Fruit fly (Drosophila melanogaster): ENCODE results near the gene Ir85a.

Ir85a gene

DNA sequence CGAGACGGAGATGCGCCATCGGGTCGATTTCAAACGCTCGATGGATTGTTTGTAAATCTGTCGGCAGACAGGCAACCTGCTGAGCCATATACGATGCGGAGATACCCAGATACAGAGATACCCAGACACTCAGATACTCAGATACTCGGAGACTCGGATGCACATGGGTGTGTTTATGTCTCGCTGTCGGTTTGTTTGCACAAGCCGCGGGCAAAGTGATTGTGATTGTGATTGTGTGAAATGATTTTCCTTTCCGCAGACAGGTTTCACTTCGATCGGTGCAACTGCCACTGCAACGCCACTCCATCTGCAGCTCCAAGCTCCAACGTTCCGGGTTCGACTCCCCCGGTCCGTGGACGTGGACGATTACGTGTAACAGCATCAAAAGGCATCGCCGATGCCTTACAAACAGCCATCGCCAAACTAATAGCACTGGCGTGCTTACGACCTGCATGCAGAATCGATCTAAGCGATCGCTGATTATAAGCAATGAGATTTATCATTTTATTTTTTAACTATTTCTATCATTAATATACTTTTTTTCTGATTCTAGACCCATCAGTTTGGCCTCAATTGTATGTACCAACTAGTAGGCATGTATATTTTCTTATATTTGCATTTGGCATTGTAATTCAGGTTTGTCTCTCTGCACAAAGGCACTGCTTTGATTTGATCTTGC, 5.6 kb upstream of the Ir85a start:
- no peak for TF ChIP-seq CTCF (optimal IDR thresholded peaks at IDR 0.05)
- TF ChIP-seq CG8478 (optimal IDR thresholded peaks at IDR 0.05): no peak

DNA sequence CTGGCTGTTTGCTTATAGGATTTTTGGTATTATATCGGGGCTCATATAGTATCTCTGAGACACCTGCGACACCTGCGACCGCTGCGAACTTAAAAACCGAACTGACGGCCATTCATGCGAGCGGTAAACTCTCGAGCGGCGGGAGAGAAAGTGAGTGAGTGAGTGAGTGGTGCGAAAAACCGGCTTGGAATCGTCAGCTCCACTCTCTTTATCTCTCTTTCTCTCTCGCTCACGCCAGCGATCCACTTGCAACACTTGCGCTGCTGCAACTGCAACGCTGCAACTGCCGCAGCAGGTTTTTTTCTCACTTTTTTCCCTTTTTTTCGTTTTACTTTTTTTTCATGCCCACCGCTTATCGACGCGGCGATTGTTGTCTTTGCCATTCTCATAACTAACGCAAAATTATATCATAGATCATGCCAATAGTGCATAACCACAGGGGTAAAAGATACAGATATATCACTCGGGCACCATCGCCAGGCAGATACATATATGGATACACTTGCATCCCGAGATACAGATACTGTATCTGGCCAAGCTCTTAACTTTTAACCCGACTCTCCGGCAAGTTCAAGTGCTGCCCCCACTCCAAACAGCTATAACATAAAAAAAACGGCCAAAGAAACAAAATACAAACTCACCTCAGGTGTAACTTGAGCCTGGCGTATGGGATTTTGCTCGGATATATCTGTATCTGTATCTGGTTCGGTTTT, 1.9 kb upstream of the Ir85a start:
- TF ChIP-seq CTCF (optimal IDR thresholded peaks at IDR 0.05) (no peak), CG8478 (optimal IDR thresholded peaks at IDR 0.05) (no peak)

DNA sequence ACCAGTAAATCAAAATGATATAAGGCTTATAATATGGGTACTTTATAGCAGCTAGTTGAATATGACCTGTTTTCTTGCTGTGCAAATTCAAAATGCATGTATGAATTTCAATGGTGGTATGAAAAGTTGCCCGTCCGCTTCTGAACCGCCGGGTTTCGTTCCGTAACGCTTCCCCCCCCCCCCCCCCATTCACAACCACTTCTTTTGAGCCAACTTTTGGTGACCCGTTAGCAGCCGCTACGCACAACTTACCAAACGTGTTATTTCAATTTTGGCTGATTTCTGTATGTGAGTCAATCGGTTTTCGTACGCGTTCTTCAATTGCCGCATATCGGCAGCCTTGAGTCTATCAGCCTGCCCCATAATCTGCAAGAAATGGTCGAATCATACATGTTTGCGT, 758 bp upstream of the Ir85a start:
- TF ChIP-seq CTCF (optimal IDR thresholded peaks at IDR 0.05) (no peak), CG8478 (optimal IDR thresholded peaks at IDR 0.05) (no peak)

DNA sequence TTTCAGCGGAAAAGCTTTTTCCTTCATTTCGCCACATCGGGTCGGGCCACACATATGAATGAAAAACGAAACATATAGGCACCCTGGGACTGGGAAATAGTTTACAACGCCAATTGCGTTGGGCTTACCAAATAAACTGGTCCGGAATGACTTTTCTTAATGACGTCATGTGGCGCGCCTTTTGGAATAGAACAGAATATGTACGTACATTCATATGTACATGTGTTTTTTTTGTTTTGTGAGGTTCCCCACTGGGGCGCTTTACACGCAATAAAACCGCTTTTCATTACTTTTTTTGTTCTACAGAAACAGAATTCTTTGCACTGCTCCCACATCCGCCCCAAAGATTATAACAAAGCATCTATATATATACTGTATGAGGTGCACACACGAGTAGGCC, 3.8 kb downstream of the Ir85a start:
- TF ChIP-seq CTCF (optimal IDR thresholded peaks at IDR 0.05): no peak
- TF ChIP-seq CG8478 (optimal IDR thresholded peaks at IDR 0.05): no peak

DNA sequence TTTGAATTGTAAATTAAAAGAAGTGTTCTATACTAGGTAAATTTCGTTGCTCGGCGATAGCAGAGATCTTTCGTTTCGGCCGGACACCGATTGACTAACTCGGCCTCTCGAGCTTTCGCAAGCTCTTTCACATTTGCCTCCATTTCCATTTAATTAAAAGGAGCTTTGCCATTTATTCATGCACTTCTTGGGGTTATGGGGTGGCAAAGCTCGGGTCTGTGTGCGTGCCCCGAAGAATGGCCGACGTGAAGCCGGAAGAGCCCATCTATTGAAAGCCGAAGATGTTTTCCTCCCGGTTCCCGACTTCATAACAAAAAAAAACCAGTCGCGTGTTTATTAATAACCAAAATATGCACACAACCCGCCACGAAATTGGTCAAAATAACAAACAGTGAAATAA, 5.4 kb downstream of the Ir85a start:
- TF ChIP-seq CG8478 (optimal IDR thresholded peaks at IDR 0.05) (no peak), CTCF (optimal IDR thresholded peaks at IDR 0.05) (no peak)

DNA sequence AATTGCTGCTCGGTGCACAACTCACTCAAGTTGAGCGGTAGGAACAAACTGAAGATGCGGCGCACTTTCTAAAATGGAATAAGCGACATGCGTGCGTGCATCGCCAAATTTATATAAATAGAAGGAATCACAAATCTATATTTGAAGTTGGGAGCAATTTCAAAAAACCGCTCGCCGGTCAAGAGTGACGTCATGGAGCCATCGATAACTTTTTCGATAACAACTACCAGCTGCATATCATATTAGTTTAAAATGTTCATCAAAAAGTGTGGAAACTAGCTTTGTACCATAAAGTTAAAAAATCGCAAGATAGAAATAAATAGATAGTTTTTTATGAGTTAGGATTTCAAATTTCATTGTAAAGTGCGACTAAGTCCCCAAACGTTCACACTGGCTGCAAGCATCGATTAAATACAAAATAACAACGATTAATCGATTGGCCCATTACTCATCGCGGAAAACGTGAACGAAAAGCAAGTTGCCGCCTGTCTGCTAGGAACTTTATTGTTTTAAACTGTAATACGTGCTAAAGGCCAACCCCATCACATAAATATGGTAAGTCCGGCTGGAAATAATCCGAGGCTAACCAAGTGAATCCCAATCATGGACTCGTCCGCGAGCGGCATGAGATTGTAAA, 6.8 kb downstream of the Ir85a start, which contains the start of the genes Pif1A, Pif1B and CCT7:
TSS of gene Pif1A (minus strand) at position 51 of the 637 bp plus-strand sequence.
TSS of gene Pif1B (minus strand) at position 51 of the 637 bp plus-strand sequence.
TSS of gene CCT7 (plus strand) at position 439 of the 637 bp plus-strand sequence.
- TF ChIP-seq CG8478 (optimal IDR thresholded peaks at IDR 0.05) (no peak), CTCF (optimal IDR thresholded peaks at IDR 0.05) (no peak)

DNA sequence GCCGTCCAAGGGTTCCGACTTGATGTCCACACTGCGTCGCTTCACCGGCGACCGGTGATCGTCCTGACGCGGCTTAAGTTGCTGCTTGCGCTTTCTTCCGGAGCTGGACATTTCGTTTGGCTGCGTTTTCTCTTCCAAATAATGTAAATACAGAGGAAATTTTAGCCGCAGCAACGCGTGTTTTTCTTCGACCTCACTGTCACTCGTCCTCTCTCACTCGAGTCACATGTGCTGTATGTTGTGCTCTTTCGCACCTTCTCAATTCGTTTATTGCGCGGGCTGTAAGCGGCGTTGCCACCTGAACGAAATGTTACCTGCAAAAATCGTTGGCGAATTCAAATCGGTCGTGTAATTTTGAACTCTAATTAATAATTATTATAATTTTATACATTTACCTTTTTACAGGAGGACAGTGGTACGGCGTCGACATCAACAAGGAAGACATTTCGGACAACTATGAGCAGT, 10.9 kb downstream of the Ir85a start, which contains the start of gene CG9839:
TSS of gene CG9839 (minus strand) at position 415 of the 465 bp plus-strand sequence.
- TF ChIP-seq CG8478 (optimal IDR thresholded peaks at IDR 0.05): no peak
- peak in 1 of 2 experiments; percentile 26 for TF ChIP-seq CTCF (optimal IDR thresholded peaks at IDR 0.05)

DNA sequence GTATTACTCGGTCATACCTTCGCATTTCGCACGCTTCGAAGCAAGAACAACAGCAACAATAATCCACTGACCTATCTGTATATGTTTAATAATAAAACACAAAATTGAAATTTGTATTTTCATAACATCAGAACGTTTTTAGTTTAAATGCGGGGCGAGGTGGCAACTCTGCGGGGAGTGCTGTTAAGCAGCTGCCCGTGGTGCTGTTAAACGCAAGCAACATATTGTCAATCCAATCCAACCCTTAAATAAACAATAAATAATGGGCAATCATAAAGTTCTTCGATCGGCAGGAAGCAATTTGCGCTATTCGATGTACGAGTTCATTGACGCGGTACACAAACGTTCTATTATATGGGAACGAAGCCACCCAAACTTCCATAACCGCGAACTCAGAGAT, 11.6 kb downstream of the Ir85a start, which contains the start of gene hng2:
TSS of gene hng2 (plus strand) at position 219 of the 400 bp plus-strand sequence.
- no peak for TF ChIP-seq CTCF (optimal IDR thresholded peaks at IDR 0.05)
- no peak for TF ChIP-seq CG8478 (optimal IDR thresholded peaks at IDR 0.05)

DNA sequence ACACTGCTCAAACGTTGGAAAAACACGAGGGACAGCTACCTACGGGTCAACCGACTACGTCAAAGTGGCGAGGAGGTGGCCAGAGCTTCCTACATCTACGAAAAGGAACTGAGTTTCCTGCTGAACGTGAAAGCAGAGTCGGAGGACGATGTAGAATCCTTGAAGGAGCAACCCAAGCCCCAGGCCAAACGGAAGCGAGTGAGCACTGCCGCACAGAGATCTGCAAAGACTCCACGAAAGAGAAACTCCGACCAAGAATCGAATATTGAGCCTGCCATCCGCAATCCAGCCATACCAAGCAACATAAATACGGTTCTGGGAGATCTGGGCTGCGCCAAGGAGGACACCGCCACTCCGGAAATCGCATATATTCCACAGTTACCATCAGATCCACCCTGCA, 12.2 kb downstream of the Ir85a start:
- TF ChIP-seq CTCF (optimal IDR thresholded peaks at IDR 0.05): no peak
- TF ChIP-seq CG8478 (optimal IDR thresholded peaks at IDR 0.05): no peak

DNA sequence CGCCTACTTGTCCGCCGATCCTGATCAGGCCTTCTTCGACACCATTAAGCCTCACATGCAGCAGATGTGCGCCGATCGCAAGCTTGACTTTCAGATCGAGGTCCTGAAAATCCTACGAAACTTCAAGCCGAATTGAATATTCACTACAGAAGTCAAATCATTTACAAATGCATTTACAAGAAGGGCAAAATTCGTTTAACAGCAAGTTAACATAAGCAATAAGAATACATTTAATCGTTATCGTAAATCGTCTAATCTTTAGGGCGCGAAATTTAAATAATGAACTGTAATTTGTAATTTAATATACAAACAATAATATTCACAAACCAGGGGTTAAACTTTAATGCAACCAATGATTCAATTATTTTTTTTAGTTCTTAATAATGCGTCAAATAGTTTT, 12.6 kb downstream of the Ir85a start:
- TF ChIP-seq CTCF (optimal IDR thresholded peaks at IDR 0.05): no peak
- TF ChIP-seq CG8478 (optimal IDR thresholded peaks at IDR 0.05): no peak

DNA sequence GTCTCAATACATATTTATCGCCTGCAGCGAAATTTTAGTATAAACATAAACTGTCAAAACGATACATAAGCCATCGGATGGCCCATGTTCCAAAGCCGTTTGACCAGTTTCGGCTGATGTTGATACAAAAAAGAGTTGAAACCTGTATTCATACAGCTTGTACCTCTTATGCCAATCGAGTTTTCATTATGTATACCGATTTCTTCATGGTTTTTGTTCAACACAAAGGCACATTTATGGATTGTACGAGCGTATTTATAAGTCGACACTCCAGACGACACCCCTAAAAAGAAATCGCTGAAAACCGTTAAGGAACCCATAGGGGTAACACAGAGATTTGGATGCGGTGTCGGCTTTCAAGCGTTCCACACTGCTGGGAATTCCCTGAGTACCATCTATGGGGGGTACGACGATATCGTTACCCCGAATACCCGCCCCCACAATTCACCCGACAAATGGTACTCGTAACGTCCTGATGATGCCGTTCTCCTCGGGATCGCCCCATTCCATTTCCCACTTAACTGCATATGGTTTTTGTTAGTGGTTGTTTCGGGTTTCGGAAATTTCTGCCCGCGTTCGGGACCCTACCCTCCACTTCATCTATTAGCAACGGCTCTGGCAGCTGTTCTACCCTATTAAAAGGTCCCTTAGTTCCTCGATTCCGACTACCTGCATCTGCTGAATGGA, 13.5 kb downstream of the Ir85a start:
- TF ChIP-seq CG8478 (optimal IDR thresholded peaks at IDR 0.05) (no peak), CTCF (optimal IDR thresholded peaks at IDR 0.05) (no peak)

DNA sequence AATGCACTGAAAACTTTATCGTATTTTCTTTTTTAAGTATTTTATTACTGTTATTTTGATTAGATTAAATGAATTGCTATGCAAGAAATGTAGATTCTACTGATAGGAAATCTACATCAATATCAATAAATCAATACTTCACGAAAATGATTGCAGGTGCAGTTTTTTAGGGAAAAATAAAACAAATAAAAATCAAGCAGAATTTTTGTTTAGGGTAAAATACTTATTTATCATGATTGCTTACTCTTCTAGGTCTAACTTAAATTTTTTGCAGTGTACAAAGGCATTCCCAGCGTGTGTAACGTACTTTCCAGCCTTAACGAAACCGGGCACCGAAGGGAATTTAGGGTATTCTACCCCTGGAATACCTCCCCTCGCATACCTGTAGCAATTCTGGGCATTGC, 14.0 kb downstream of the Ir85a start:
- no peak for TF ChIP-seq CG8478 (optimal IDR thresholded peaks at IDR 0.05)
- no peak for TF ChIP-seq CTCF (optimal IDR thresholded peaks at IDR 0.05)

DNA sequence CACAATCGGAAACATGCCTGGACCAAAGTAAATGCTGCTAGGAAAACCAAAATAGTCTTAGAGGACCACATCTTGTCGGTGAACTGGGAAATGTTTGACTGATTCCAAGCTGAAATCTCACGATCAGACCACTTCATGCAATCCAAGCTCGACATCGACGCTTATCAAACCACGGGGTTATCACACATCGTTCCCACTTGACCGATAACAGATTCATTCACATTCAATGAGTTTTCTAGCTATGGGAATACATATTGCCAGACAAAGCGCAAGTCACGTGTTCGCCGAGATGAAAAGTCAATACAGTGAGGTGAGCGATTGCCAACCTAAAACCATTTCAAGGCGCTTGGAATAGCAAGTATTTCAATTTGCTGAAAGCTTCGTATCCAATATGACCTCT, 15.2 kb downstream of the Ir85a start:
- TF ChIP-seq CG8478 (optimal IDR thresholded peaks at IDR 0.05) (no peak), CTCF (optimal IDR thresholded peaks at IDR 0.05) (no peak)

DNA sequence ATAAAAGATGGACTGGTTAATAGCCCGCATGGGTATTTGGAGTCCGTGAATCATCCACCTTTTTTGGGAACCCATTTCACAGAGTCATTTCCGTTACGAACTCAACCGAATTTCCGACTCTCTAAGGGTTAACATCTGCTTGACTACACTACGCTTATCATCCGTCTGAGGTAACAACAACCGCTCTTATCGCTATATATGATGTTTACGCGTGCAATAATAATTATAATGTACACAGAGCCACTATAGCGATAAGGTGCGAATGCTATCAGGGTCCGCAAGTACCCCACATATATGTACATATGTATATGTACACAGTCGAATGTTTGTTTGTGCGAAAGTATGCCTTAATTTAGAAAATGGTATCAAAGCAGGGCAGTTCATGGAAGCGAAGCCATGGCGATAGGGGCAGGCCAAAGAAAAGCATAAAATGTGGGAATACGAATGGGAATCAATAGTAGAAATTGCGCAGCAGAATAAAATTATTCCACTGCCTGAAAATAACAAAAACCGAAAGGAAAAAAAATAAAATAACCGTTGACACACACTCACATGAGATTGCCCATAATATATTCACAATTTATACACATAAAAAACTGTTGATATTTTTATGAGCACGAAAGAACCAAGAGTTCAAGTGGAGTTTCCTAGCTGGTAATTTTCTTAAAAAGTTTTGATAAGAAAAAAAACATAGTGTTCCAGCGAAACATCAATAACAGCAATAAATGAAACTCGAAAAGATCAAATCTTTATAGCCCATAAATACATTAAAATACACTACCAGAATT, 16.1 kb downstream of the Ir85a start:
- TF ChIP-seq CTCF (optimal IDR thresholded peaks at IDR 0.05) (no peak), CG8478 (optimal IDR thresholded peaks at IDR 0.05) (no peak)

All from S2 (cell line).